Worm (Caenorhabditis elegans) whole organism, mixed stage, embryonic: ENCODE measurements around the gene clp-4.

ENCODE experiments used
- M03D4.4 ChIP-seq: sonication (generic microtip); optimal IDR thresholded peaks from 2 replicates; lab custom pipeline; 2017; ENCODE audit warnings: mild to moderate bottlenecking, missing genetic modification characterization, missing compliant biosample characterization
- blmp-1 ChIP-seq: fragments of 150-350 bp; optimal IDR thresholded peaks from 2 replicates; lab custom pipeline; 2014; ENCODE audit warnings: missing biosample characterization, missing genetic modification characterization
- ceh-39 ChIP-seq: fragments of 150-350 bp; optimal IDR thresholded peaks from 2 replicates; lab custom pipeline; 2014; ENCODE audit warnings: missing biosample characterization, missing genetic modification characterization
- ceh-83 ChIP-seq: fragments of 200-800 bp; sonication (Bioruptor generic); optimal IDR thresholded peaks from 2 replicates; lab custom pipeline; 2018; ENCODE audit warnings: mild to moderate bottlenecking, missing genetic modification characterization, missing compliant biosample characterization
- cnd-1 ChIP-seq: fragments of 200-800 bp; sonication (Bioruptor generic); optimal IDR thresholded peaks from 2 replicates; lab custom pipeline; 2018; ENCODE audit warnings: mild to moderate bottlenecking, missing genetic modification characterization, missing compliant biosample characterization
- lsy-2 ChIP-seq: fragments of 150-350 bp; optimal IDR thresholded peaks from 2 replicates; lab custom pipeline; 2014; ENCODE audit warnings: missing biosample characterization, missing genetic modification characterization
- mep-1 ChIP-seq: fragments of 150-350 bp; optimal IDR thresholded peaks from 2 replicates; lab custom pipeline; 2017; ENCODE audit warnings: missing biosample characterization, missing genetic modification reagents, missing genetic modification characterization, inconsistent platforms
- nhr-12 ChIP-seq: fragments of 150-350 bp; optimal IDR thresholded peaks from 2 replicates; lab custom pipeline; 2014; ENCODE audit warnings: missing biosample characterization, missing genetic modification characterization
- nhr-2 ChIP-seq: fragments of 150-350 bp; optimal IDR thresholded peaks from 2 replicates; lab custom pipeline; 2014; ENCODE audit warnings: missing biosample characterization, missing genetic modification characterization
- nhr-237 ChIP-seq: fragments of 150-350 bp; optimal IDR thresholded peaks from 2 replicates; lab custom pipeline; 2014; ENCODE audit warnings: missing biosample characterization, missing genetic modification characterization
- nhr-28 ChIP-seq: fragments of 150-350 bp; optimal IDR thresholded peaks from 2 replicates; lab custom pipeline; 2014; ENCODE audit warnings: missing biosample characterization, missing genetic modification characterization
- snpc-4 ChIP-seq: fragments of 150-350 bp; optimal IDR thresholded peaks from 2 replicates; lab custom pipeline; 2014; ENCODE audit warnings: missing biosample characterization, missing genetic modification characterization
- zip-8 ChIP-seq: fragments of 150-350 bp; optimal IDR thresholded peaks from 2 replicates; lab custom pipeline; 2014; ENCODE audit warnings: missing biosample characterization, missing genetic modification characterization
- ztf-11 ChIP-seq: fragments of 150-350 bp; optimal IDR thresholded peaks from 2 replicates; lab custom pipeline; 2014; ENCODE audit warnings: missing biosample characterization, missing genetic modification characterization

- no peak for TF ChIP-seq nhr-237
- TF ChIP-seq mep-1, result no peak
- TF ChIP-seq nhr-28 (tag; lab: Kevin White, UChicago), result no peak
- no peak for TF ChIP-seq M03D4.4 (tag; lab: Kevin White, UChicago)
- TF ChIP-seq blmp-1 (tag; lab: Kevin White, UChicago), result no peak
- TF ChIP-seq ceh-39 (tag; lab: Kevin White, UChicago), result no peak
- TF ChIP-seq ztf-11 (tag; lab: Kevin White, UChicago), result no peak
- no peak for TF ChIP-seq lsy-2 (tag; lab: Kevin White, UChicago)
- TF ChIP-seq nhr-2 (tag; lab: Kevin White, UChicago), result no peak
- TF ChIP-seq ceh-83 (GFP tag; lab: Kevin White, UChicago), result no peak
- TF ChIP-seq cnd-1 (tag; lab: Kevin White, UChicago), result no peak
- TF ChIP-seq nhr-12 (tag; lab: Kevin White, UChicago), result no peak
- TF ChIP-seq snpc-4 (tag; lab: Kevin White, UChicago), result no peak
- TF ChIP-seq zip-8 (tag; lab: Kevin White, UChicago), result no peak
Measured at ce11 chrIII:1758151-1758550, 60.0 kb downstream of the clp-4 start, which contains the start of gene Y46E12A.5.
